Worm (Caenorhabditis elegans) whole organism, early embryonic: ENCODE data around the gene pqn-53.
A peak's percentile ranks its signal among the peaks of the same experiment; 100 is the strongest.

Experiments used
- B0310.2 ChIP-seq: sonication (generic microtip); optimal IDR thresholded peaks from 2 replicates; lab custom pipeline; 2016; ENCODE audit warnings: mild to moderate bottlenecking, missing genetic modification characterization, missing compliant biosample characterization
- F13C5.2 ChIP-seq: sonication (generic microtip); optimal IDR thresholded peaks from 2 replicates; lab custom pipeline; 2017; ENCODE audit warnings: mild to moderate bottlenecking, missing genetic modification characterization, inconsistent platforms, missing compliant biosample characterization
- aly-1 ChIP-seq: sonication (generic microtip); optimal IDR thresholded peaks from 2 replicates; lab custom pipeline; 2016; ENCODE audit warnings: missing genetic modification characterization, missing compliant biosample characterization
- ama-1 ChIP-seq: fragments of 150-350 bp; optimal IDR thresholded peaks from 2 replicates; lab custom pipeline; 2014
- ceh-13 ChIP-seq: fragments of 200-800 bp; sonication (Bioruptor generic); optimal IDR thresholded peaks from 2 replicates; lab custom pipeline; 2018; ENCODE audit warnings: mild to moderate bottlenecking, missing genetic modification characterization, missing compliant biosample characterization
- ceh-36 ChIP-seq: sonication (generic microtip); optimal IDR thresholded peaks from 2 replicates; lab custom pipeline; 2016; ENCODE audit warnings: missing genetic modification characterization, inconsistent platforms, missing compliant biosample characterization
- ets-7 ChIP-seq: sonication (generic microtip); optimal IDR thresholded peaks from 2 replicates; lab custom pipeline; 2016; ENCODE audit warnings: missing genotype, missing genetic modification characterization, missing compliant biosample characterization
- flt-1 ChIP-seq: fragments of 200-800 bp; sonication (Bioruptor generic); IDR thresholded peaks from 2 replicates; pipeline ENCODE4 v1.3.6; 2022; ENCODE audit warnings: missing genetic modification characterization, missing compliant biosample characterization
- hmbx-1 ChIP-seq: sonication (generic microtip); optimal IDR thresholded peaks from 2 replicates; lab custom pipeline; 2016; ENCODE audit warnings: mild to moderate bottlenecking, missing genetic modification characterization, missing compliant biosample characterization
- hmg-4 ChIP-seq: fragments of 200-800 bp; sonication (Bioruptor generic); optimal IDR thresholded peaks from 2 replicates; lab custom pipeline; 2018; ENCODE audit warnings: mild to moderate bottlenecking, missing genetic modification characterization, missing compliant biosample characterization
- hnd-1 ChIP-seq: sonication (generic microtip); optimal IDR thresholded peaks from 2 replicates; lab custom pipeline; 2016; ENCODE audit warnings: missing genetic modification characterization, missing compliant biosample characterization
- pes-1 ChIP-seq: fragments of 200-800 bp; sonication (Bioruptor generic); IDR thresholded peaks from 2 replicates; pipeline ENCODE4 v1.3.6; 2022; ENCODE audit warnings: missing genetic modification reagents, missing genetic modification characterization, missing compliant biosample characterization
- scrt-1 ChIP-seq: fragments of 200-800 bp; sonication (Bioruptor generic); IDR thresholded peaks from 2 replicates; pipeline ENCODE4 v1.3.6; 2022; ENCODE audit warnings: missing genetic modification characterization, missing compliant biosample characterization
- sea-1 ChIP-seq: fragments of 200-800 bp; sonication (Bioruptor generic); conservative IDR thresholded peaks from 2 replicates; pipeline ENCODE4 v1.3.6; 2022; ENCODE audit warnings: missing genetic modification characterization, missing compliant biosample characterization
- tbx-11 ChIP-seq: fragments of 200-800 bp; sonication (Bioruptor generic); IDR thresholded peaks from 2 replicates; pipeline ENCODE4 v1.3.6; 2022; ENCODE audit warnings: missing genetic modification characterization, missing compliant biosample characterization
- tbx-37 ChIP-seq: fragments of 200-800 bp; sonication (Bioruptor generic); conservative IDR thresholded peaks from 2 replicates; pipeline ENCODE4 v1.3.6; 2022; ENCODE audit warnings: missing genetic modification reagents, missing genetic modification characterization, missing compliant biosample characterization
- tra-4 ChIP-seq: sonication (generic microtip); optimal IDR thresholded peaks from 2 replicates; lab custom pipeline; 2017; ENCODE audit warnings: missing genetic modification characterization, missing compliant biosample characterization

pqn-53 gene

ce11 chrV:12063036-12063435 is 2.2 kb downstream of the pqn-53 start, which contains the start of gene clh-6:
Gene clh-6, minus strand, starts transcription at chrV:12063368.
- TF ChIP-seq hmbx-1 (tag; lab: Kevin White, UChicago), result no peak
- TF ChIP-seq ama-1 (lab: Kevin White, UChicago), result peak; percentile 79

ce11 chrV:12059719-12060118 is 5.5 kb downstream of the pqn-53 start, which contains the start of gene R07B7.2:
Gene R07B7.2, minus strand, starts transcription at chrV:12059753.
- no peak for TF ChIP-seq hmg-4 (GFP tag; lab: Kevin White, UChicago)
- no peak for TF ChIP-seq ets-7 (tag; lab: Kevin White, UChicago)
- TF ChIP-seq tbx-37, result no peak
- TF ChIP-seq F13C5.2 (tag; lab: Kevin White, UChicago), result no peak
- TF ChIP-seq ceh-36, result no peak
- no peak for TF ChIP-seq hnd-1 (tag; lab: Kevin White, UChicago)
- TF ChIP-seq tbx-11, result no peak
- TF ChIP-seq B0310.2 (tag; lab: Kevin White, UChicago), result no peak
- TF ChIP-seq aly-1, result no peak
- TF ChIP-seq ceh-13 (GFP tag; lab: Kevin White, UChicago), result no peak
- TF ChIP-seq hmbx-1 (tag; lab: Kevin White, UChicago), result no peak
- TF ChIP-seq flt-1 (GFP tag; lab: Robert Waterston, UW), result no peak
- no peak for TF ChIP-seq sea-1 (GFP tag; lab: Robert Waterston, UW)
- no peak for TF ChIP-seq scrt-1 (GFP tag; lab: Robert Waterston, UW)

DNA sequence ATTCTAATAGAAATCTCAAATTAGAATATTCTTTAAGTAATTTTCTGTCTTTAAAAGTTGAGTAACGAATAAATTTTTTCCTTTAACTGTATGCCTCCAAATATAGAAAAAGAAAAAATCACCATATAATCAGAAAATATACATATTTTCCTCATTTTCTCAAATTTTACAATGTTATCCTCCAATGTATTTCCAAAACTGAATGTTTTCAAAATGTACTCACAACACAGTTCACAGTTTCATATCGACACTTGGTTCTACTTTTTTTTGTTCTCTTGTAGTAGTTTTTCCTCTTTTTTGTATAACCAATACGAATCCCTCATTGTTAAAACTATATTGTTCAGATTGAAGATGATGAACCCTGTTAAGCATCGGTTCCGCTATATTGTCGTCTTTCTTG is 11.6 kb downstream of the pqn-53 start, which contains the start of gene F10C2.7:
F10C2.7 (plus strand) TSS at position 301 of the 400 bp plus-strand sequence.
- TF ChIP-seq hmbx-1 (tag; lab: Kevin White, UChicago) (no peak), hnd-1 (tag; lab: Kevin White, UChicago) (no peak), tbx-37 (no peak), F13C5.2 (tag; lab: Kevin White, UChicago) (no peak), ama-1 (lab: Kevin White, UChicago) (no peak), hmg-4 (GFP tag; lab: Kevin White, UChicago) (no peak), ceh-36 (no peak), scrt-1 (GFP tag; lab: Robert Waterston, UW) (no peak), ceh-13 (GFP tag; lab: Kevin White, UChicago) (no peak), tra-4 (tag; lab: Kevin White, UChicago) (no peak), ets-7 (tag; lab: Kevin White, UChicago) (no peak), aly-1 (no peak), B0310.2 (tag; lab: Kevin White, UChicago) (no peak), flt-1 (GFP tag; lab: Robert Waterston, UW) (no peak), sea-1 (GFP tag; lab: Robert Waterston, UW) (no peak), tbx-11 (no peak), pes-1 (no peak)

- no peak for TF ChIP-seq hmbx-1 (tag; lab: Kevin White, UChicago)
- TF ChIP-seq ceh-13 (GFP tag; lab: Kevin White, UChicago), result no peak
These were observed 16.7 kb downstream of the pqn-53 start, which contains the start of gene dars-2 for ce11 chrV:12048445-12048844. Gene dars-2, plus strand, starts transcription at chrV:12048745.

- TF ChIP-seq tbx-37 (no peak), B0310.2 (tag; lab: Kevin White, UChicago) (no peak), tbx-11 (no peak), tra-4 (tag; lab: Kevin White, UChicago) (no peak), flt-1 (GFP tag; lab: Robert Waterston, UW) (no peak), hmbx-1 (tag; lab: Kevin White, UChicago) (no peak), sea-1 (GFP tag; lab: Robert Waterston, UW) (no peak), scrt-1 (GFP tag; lab: Robert Waterston, UW) (no peak), pes-1 (no peak), F13C5.2 (tag; lab: Kevin White, UChicago) (no peak), ama-1 (lab: Kevin White, UChicago) (no peak), aly-1 (no peak), hmg-4 (GFP tag; lab: Kevin White, UChicago) (no peak), ets-7 (tag; lab: Kevin White, UChicago) (no peak), ceh-13 (GFP tag; lab: Kevin White, UChicago) (no peak), hnd-1 (tag; lab: Kevin White, UChicago) (no peak), ceh-36 (no peak)
These were observed 17.5 kb downstream of the pqn-53 start for ce11 chrV:12047735-12048134.

- TF ChIP-seq hmg-4 (GFP tag; lab: Kevin White, UChicago) (no peak), B0310.2 (tag; lab: Kevin White, UChicago) (no peak)
These were observed 20.1 kb downstream of the pqn-53 start, which contains the start of gene F10C2.5 for ce11 chrV:12045132-12045531. Gene F10C2.5, plus strand, starts transcription at chrV:12045432.

- TF ChIP-seq tra-4 (tag; lab: Kevin White, UChicago), result no peak
- no peak for TF ChIP-seq tbx-11
- TF ChIP-seq ama-1 (lab: Kevin White, UChicago), result no peak
- TF ChIP-seq F13C5.2 (tag; lab: Kevin White, UChicago), result no peak
- TF ChIP-seq ceh-36, result no peak
These were observed 24.2 kb downstream of the pqn-53 start, which contains the start of the genes kup-1 and F10C2.4 for ce11 chrV:12040823-12041606. Gene kup-1, minus strand, starts transcription at chrV:12040873. Gene F10C2.4, plus strand, starts transcription at chrV:12041556.

DNA sequence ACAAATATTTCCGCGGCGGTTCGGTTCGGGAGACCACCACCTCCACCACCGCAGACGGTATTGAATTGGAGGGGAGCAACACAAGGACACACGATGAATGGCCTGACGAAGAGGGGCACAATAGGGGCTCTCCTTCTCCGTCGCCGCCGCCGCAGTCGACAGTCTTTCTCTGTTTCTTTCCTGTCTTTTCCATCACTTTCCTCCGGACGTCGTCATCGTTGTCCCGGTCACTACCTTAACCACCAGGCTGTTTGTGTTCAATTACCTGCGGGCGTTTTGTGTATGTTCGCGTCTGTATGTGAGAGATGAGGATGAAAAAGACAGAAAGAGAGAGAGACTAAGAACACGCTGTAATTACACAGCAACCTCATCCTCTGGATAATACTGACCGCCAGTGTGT is 25.4 kb downstream of the pqn-53 start:
- no peak for TF ChIP-seq ceh-36
- no peak for TF ChIP-seq B0310.2 (tag; lab: Kevin White, UChicago)
- TF ChIP-seq scrt-1 (GFP tag; lab: Robert Waterston, UW), result no peak
- no peak for TF ChIP-seq flt-1 (GFP tag; lab: Robert Waterston, UW)
- TF ChIP-seq F13C5.2 (tag; lab: Kevin White, UChicago), result no peak
- 0 out of 2 replicates have a peak, but pooled peaks have one; percentile 7 for TF ChIP-seq sea-1 (GFP tag; lab: Robert Waterston, UW)
- peak; percentile 52 for TF ChIP-seq hmg-4 (GFP tag; lab: Kevin White, UChicago)
- TF ChIP-seq ama-1 (lab: Kevin White, UChicago), result no peak
- TF ChIP-seq hmbx-1 (tag; lab: Kevin White, UChicago), result no peak
- no peak for TF ChIP-seq tbx-37
- no peak for TF ChIP-seq ceh-13 (GFP tag; lab: Kevin White, UChicago)
- no peak for TF ChIP-seq aly-1
- no peak for TF ChIP-seq ets-7 (tag; lab: Kevin White, UChicago)
